Fruit fly (Drosophila melanogaster): ENCODE results near the gene indra.
A peak's percentile ranks its signal among the peaks of the same experiment; 100 is the strongest.

The indra gene

dm6 chr3L:1298509-1298908 lies 43.7 kb downstream of the indra start, which contains the start of gene scf (continued):
- TF ChIP-seq gsb (GFP tag; IDR thresholded peaks at IDR 0.05): 0 out of 2 replicates have a peak, but pooled peaks have one; percentile 28
- peak; percentile 78 for TF ChIP-seq CG3995 (GFP tag; optimal IDR thresholded peaks at IDR 0.05)
- no peak for TF ChIP-seq Hmx (GFP tag; optimal IDR thresholded peaks at IDR 0.05)
- peak; percentile 71 for TF ChIP-seq trem (tag; optimal IDR thresholded peaks at IDR 0.05)
- TF ChIP-seq MTF-1 (GFP tag; optimal IDR thresholded peaks at IDR 0.05; ENCODE audit: borderline replicate concordance): peak; percentile 24
- TF ChIP-seq HmgZ (tag; optimal IDR thresholded peaks at IDR 0.05): peak; percentile 26
- TF ChIP-seq CG6683 (GFP tag; optimal IDR thresholded peaks at IDR 0.05): no peak
- TF ChIP-seq amos (GFP tag; IDR thresholded peaks at IDR 0.05; ENCODE audit: partially characterized antibody): peak; percentile 27; the same call in 1 of the 2 replicates
- no peak for TF ChIP-seq al (GFP tag; IDR thresholded peaks at IDR 0.05)
- TF ChIP-seq pita (GFP tag; optimal IDR thresholded peaks at IDR 0.05): no peak
- TF ChIP-seq Bgb (GFP tag; IDR thresholded peaks at IDR 0.05; ENCODE audit: partially characterized antibody): peak; percentile 49
- TF ChIP-seq HmgD (GFP tag; optimal IDR thresholded peaks at IDR 0.05): no peak
- TF ChIP-seq knrl (GFP tag; IDR thresholded peaks at IDR 0.05; ENCODE audit: partially characterized antibody): no peak
- TF ChIP-seq CG12769 (tag; optimal IDR thresholded peaks at IDR 0.05): no peak
- TF ChIP-seq ken (GFP tag; IDR thresholded peaks at IDR 0.05): peak; percentile 41; the same call in 1 of the 3 replicates
- peak; percentile 21 for TF ChIP-seq CG7987 (GFP tag; optimal IDR thresholded peaks at IDR 0.05)
- TF ChIP-seq eve (GFP tag; optimal IDR thresholded peaks at IDR 0.05): no peak
- TF ChIP-seq Hr51 (GFP tag; optimal IDR thresholded peaks at IDR 0.05): no peak
- TF ChIP-seq CG10543 (GFP tag; optimal IDR thresholded peaks at IDR 0.05): no peak
- peak; percentile 55 for TF ChIP-seq ssp (GFP tag; IDR thresholded peaks at IDR 0.05)
- TF ChIP-seq Six4 (GFP tag; optimal IDR thresholded peaks at IDR 0.05): peak; percentile 4
- TF ChIP-seq z (GFP tag; IDR thresholded peaks at IDR 0.05): peak; percentile 57; the same call in 1 of the 3 replicates
- TF ChIP-seq unc-4 (GFP tag; IDR thresholded peaks at IDR 0.05; ENCODE audit: partially characterized antibody): peak; percentile 42; the same call in 1 of the 2 replicates
- no peak for TF ChIP-seq ash1 (GFP tag; optimal IDR thresholded peaks at IDR 0.05)
- no peak for TF ChIP-seq kni (GFP tag; optimal IDR thresholded peaks at IDR 0.05)
- peak; percentile 39 for TF ChIP-seq YL-1 (GFP tag; optimal IDR thresholded peaks at IDR 0.05)
- TF ChIP-seq CG3847 (GFP tag; IDR thresholded peaks at IDR 0.05): peak; percentile 48
- no peak for TF ChIP-seq dm (GFP tag; optimal IDR thresholded peaks at IDR 0.05)
- no peak for TF ChIP-seq eyg (GFP tag; optimal IDR thresholded peaks at IDR 0.05)
- TF ChIP-seq row (GFP tag; IDR thresholded peaks at IDR 0.05): peak; percentile 60
- TF ChIP-seq unpg (GFP tag; optimal IDR thresholded peaks at IDR 0.05): no peak
- TF ChIP-seq yki (optimal IDR thresholded peaks at IDR 0.05): no peak
- TF ChIP-seq CG4730 (GFP tag; IDR thresholded peaks at IDR 0.05): no peak
- peak; percentile 33; the same call in 1 of the 3 replicates for TF ChIP-seq CG16813 (GFP tag; IDR thresholded peaks at IDR 0.05; ENCODE audit: partially characterized antibody)
- TF ChIP-seq CG7928 (GFP tag; optimal IDR thresholded peaks at IDR 0.05): no peak
- no peak for TF ChIP-seq Drgx (GFP tag; IDR thresholded peaks at IDR 0.05)
- no peak for TF ChIP-seq fru (optimal IDR thresholded peaks at IDR 0.05)
- TF ChIP-seq CG11456 (GFP tag; IDR thresholded peaks at IDR 0.05): peak; percentile 49; the same call in 1 of the 3 replicates
- 0 out of 2 replicates have a peak, but pooled peaks have one; percentile 29 for TF ChIP-seq crol (GFP tag; IDR thresholded peaks at IDR 0.05)
- TF ChIP-seq HLH4C (GFP tag; IDR thresholded peaks at IDR 0.05; ENCODE audit: partially characterized antibody): no peak
- no peak for TF ChIP-seq HLH3B (GFP tag; IDR thresholded peaks at IDR 0.05)
- TF ChIP-seq gcm2 (GFP tag; optimal IDR thresholded peaks at IDR 0.05): no peak
- no peak for TF ChIP-seq grn (GFP tag; optimal IDR thresholded peaks at IDR 0.05)
- no peak for TF ChIP-seq Ada2b (GFP tag; IDR thresholded peaks at IDR 0.05)
- no peak for TF ChIP-seq jigr1 (GFP tag; IDR thresholded peaks at IDR 0.05)
- TF ChIP-seq cas (GFP tag; IDR thresholded peaks at IDR 0.05): no peak
- TF ChIP-seq repo (GFP tag; optimal IDR thresholded peaks at IDR 0.05): peak; percentile 18
- TF ChIP-seq slbo (GFP tag; IDR thresholded peaks at IDR 0.05): peak; percentile 40
- TF ChIP-seq CG10274 (GFP tag; optimal IDR thresholded peaks at IDR 0.05): no peak
- TF ChIP-seq nerfin-1 (tag; optimal IDR thresholded peaks at IDR 0.05): no peak
- peak; percentile 40 for TF ChIP-seq BEAF-32 (GFP tag; optimal IDR thresholded peaks at IDR 0.05)

All from whole organism, embryonic.